Worm (Caenorhabditis elegans) whole organism, midembryonic: ENCODE data around the gene fbxa-105.

Experiments
- cog-1 ChIP-seq: sonication (generic microtip); optimal IDR thresholded peaks from 2 replicates; lab custom pipeline; 2016; ENCODE audit warnings: missing genetic modification characterization, missing compliant biosample characterization
- flt-1 ChIP-seq: fragments of 200-800 bp; sonication (Bioruptor generic); IDR thresholded peaks from 2 replicates; pipeline ENCODE4 v1.3.6; 2022; ENCODE audit warnings: missing genetic modification characterization, missing compliant biosample characterization
- med-1 ChIP-seq: sonication (generic microtip); optimal IDR thresholded peaks from 2 replicates; lab custom pipeline; 2017; ENCODE audit warnings: missing genetic modification characterization, mild to moderate bottlenecking, missing compliant biosample characterization, antibody characterized with exemption, missing genetic modification reagents; ENCODE audit not compliant: insufficient read depth

ce11 chrV:7434805-7435363 lies 43.1 kb upstream of the fbxa-105 start:
- TF ChIP-seq cog-1 (tag; lab: Kevin White, UChicago) (no peak), med-1 (GFP tag; lab: Kevin White, UChicago) (no peak), flt-1 (GFP tag; lab: Robert Waterston, UW) (no peak)
